Fruit fly (Drosophila melanogaster) whole organism, embryonic: ENCODE measurements around the gene Ir7g.
A peak's percentile ranks its signal among the peaks of the same experiment; 100 is the strongest.

ENCODE experiments used
- Abd-B ChIP-seq: fragments of 200-800 bp; sonication (Bioruptor generic); optimal IDR thresholded peaks from 2 replicates; lab custom pipeline; 2018; ENCODE audit warnings: missing biosample characterization, mild to moderate bottlenecking, missing genetic modification characterization, moderate library complexity
- BEAF-32 ChIP-seq: fragments of 200-800 bp; sonication (Bioruptor generic); optimal IDR thresholded peaks from 3 replicates; lab custom pipeline; 2017; ENCODE audit warnings: missing biosample characterization, missing genetic modification characterization, mild to moderate bottlenecking, moderate library complexity, missing genetic modification reagents
- CG10274 ChIP-seq: fragments of 200-800 bp; sonication (Bioruptor generic); optimal IDR thresholded peaks from 3 replicates; lab custom pipeline; 2017; ENCODE audit warnings: missing biosample characterization, mild to moderate bottlenecking, missing genetic modification characterization
- CG10321 ChIP-seq: fragments of 200-800 bp; sonication (Bioruptor generic); IDR thresholded peaks from 2 replicates; pipeline ENCODE4 v1.3.6; 2022; ENCODE audit warnings: missing biosample characterization, missing genetic modification characterization
- CG10654 ChIP-seq: fragments of 200-800 bp; sonication (Bioruptor generic); optimal IDR thresholded peaks from 2 replicates; lab custom pipeline; 2016; ENCODE audit warnings: missing biosample characterization, missing genetic modification characterization
- CG16813 ChIP-seq: fragments of 200-800 bp; sonication (Bioruptor generic); IDR thresholded peaks from 3 replicates; pipeline ENCODE4 v1.3.6; 2022; ENCODE audit warnings: missing biosample characterization, missing genetic modification characterization; ENCODE audit not compliant: partially characterized antibody
- CG18764 ChIP-seq: fragments of 200-800 bp; sonication (Bioruptor generic); optimal IDR thresholded peaks from 3 replicates; lab custom pipeline; 2016; ENCODE audit warnings: missing biosample characterization, missing genetic modification characterization
- CG31388 ChIP-seq: fragments of 200-800 bp; sonication (Bioruptor generic); optimal IDR thresholded peaks from 2 replicates; lab custom pipeline; 2016; ENCODE audit warnings: missing biosample characterization, missing genetic modification characterization
- CG31441 ChIP-seq: fragments of 200-800 bp; sonication (Bioruptor generic); IDR thresholded peaks from 2 replicates; pipeline ENCODE4 v1.3.6; 2022; ENCODE audit warnings: missing biosample characterization, missing genetic modification characterization
- CG3163 ChIP-seq: fragments of 200-800 bp; sonication (Bioruptor generic); optimal IDR thresholded peaks from 3 replicates; lab custom pipeline; 2016; ENCODE audit warnings: missing biosample characterization, missing genetic modification characterization
- CG33557 ChIP-seq: fragments of 200-800 bp; sonication (Bioruptor generic); optimal IDR thresholded peaks from 2 replicates; lab custom pipeline; 2019; ENCODE audit warnings: missing biosample characterization, mild to moderate bottlenecking, missing genetic modification characterization, moderate library complexity
- CG34422 ChIP-seq: fragments of 200-800 bp; sonication (Bioruptor generic); IDR thresholded peaks from 3 replicates; pipeline ENCODE4 v1.3.6; 2022; ENCODE audit warnings: missing biosample characterization, missing genetic modification characterization
- CG42726 ChIP-seq: fragments of 200-800 bp; sonication (Bioruptor generic); IDR thresholded peaks from 2 replicates; pipeline ENCODE4 v1.3.6; 2022; ENCODE audit warnings: missing biosample characterization, missing genetic modification characterization; ENCODE audit not compliant: partially characterized antibody
- CG4328 ChIP-seq: fragments of 200-800 bp; sonication (Bioruptor generic); optimal IDR thresholded peaks from 3 replicates; lab custom pipeline; 2017; ENCODE audit warnings: missing biosample characterization, missing genetic modification reagents, missing genetic modification characterization
- CG8765 ChIP-seq: fragments of 200-800 bp; sonication (Bioruptor generic); IDR thresholded peaks from 2 replicates; pipeline ENCODE4 v1.3.6; 2022; ENCODE audit warnings: missing biosample characterization, missing genetic modification characterization
- CG8924 ChIP-seq: fragments of 200-800 bp; optimal IDR thresholded peaks from 3 replicates; lab custom pipeline; 2019; ENCODE audit warnings: missing biosample characterization, mild to moderate bottlenecking, missing genetic modification characterization, moderate library complexity
- CG9609 ChIP-seq: fragments of 200-800 bp; sonication (Bioruptor generic); optimal IDR thresholded peaks from 3 replicates; lab custom pipeline; 2016; ENCODE audit warnings: missing biosample characterization, missing genetic modification characterization
- CG9797 ChIP-seq: fragments of 200-800 bp; sonication (Bioruptor generic); optimal IDR thresholded peaks from 3 replicates; lab custom pipeline; 2018; ENCODE audit warnings: missing biosample characterization, mild to moderate bottlenecking, missing genetic modification characterization
- CG9932 ChIP-seq: fragments of 200-800 bp; sonication (Bioruptor generic); IDR thresholded peaks from 2 replicates; pipeline ENCODE4 v1.3.6; 2022; ENCODE audit warnings: missing biosample characterization, missing genetic modification characterization
- Dbx ChIP-seq: fragments of 200-800 bp; sonication (Bioruptor generic); IDR thresholded peaks from 3 replicates; pipeline ENCODE4 v1.3.6; 2022; ENCODE audit warnings: missing biosample characterization, missing genetic modification characterization
- Gug ChIP-seq: fragments of 200-800 bp; sonication (Bioruptor generic); IDR thresholded peaks from 4 replicates; pipeline ENCODE4 v1.3.6; 2022; ENCODE audit warnings: missing biosample characterization, missing genetic modification characterization
- Hr3 ChIP-seq: fragments of 200-800 bp; sonication (Bioruptor generic); optimal IDR thresholded peaks from 3 replicates; lab custom pipeline; 2016; ENCODE audit warnings: missing biosample characterization, missing genetic modification characterization
- Jarid2 ChIP-seq: fragments of 200-800 bp; sonication (Bioruptor generic); optimal IDR thresholded peaks from 3 replicates; lab custom pipeline; 2017; ENCODE audit warnings: mild to moderate bottlenecking, missing biosample characterization, missing genetic modification reagents, missing genetic modification characterization
- MTF-1 ChIP-seq: fragments of 200-800 bp; sonication (Bioruptor generic); optimal IDR thresholded peaks from 2 replicates; lab custom pipeline; 2018; ENCODE audit warnings: missing biosample characterization, mild to moderate bottlenecking, missing genetic modification characterization, borderline replicate concordance
- Med ChIP-seq: fragments of 200-800 bp; sonication (Bioruptor generic); peaks from one replicate; lab custom pipeline; 2016; ENCODE audit warnings: missing biosample characterization, missing genetic modification characterization, mild to moderate bottlenecking, inconsistent platforms, moderate library complexity
- Optix ChIP-seq: fragments of 200-800 bp; sonication (Bioruptor generic); IDR thresholded peaks from 3 replicates; pipeline ENCODE4 v1.3.6; 2022; ENCODE audit warnings: missing biosample characterization, missing genetic modification characterization
- Ptx1 ChIP-seq: fragments of 200-800 bp; sonication (Bioruptor generic); IDR thresholded peaks from 2 replicates; pipeline ENCODE4 v1.3.6; 2022; ENCODE audit warnings: missing biosample characterization, missing genetic modification characterization
- Rx ChIP-seq: fragments of 200-800 bp; sonication (Bioruptor generic); IDR thresholded peaks from 2 replicates; pipeline ENCODE4 v1.3.6; 2022; ENCODE audit warnings: missing biosample characterization, missing genetic modification characterization
- Side ChIP-seq: fragments of 200-800 bp; sonication (Bioruptor generic); optimal IDR thresholded peaks from 2 replicates; lab custom pipeline; 2016; ENCODE audit warnings: missing biosample characterization, missing genetic modification characterization
- Trl ChIP-seq, 3 experiments: fragments of >200 bp in 2 of 3; fragments of 200-800 bp in 1 of 3; sonication (Bioruptor generic) in 1 of 3; optimal IDR thresholded peaks; 2 replicates in 1 of 3; 3 replicates in 2 of 3; lab custom pipeline; 2016 to 2017; ENCODE audit warnings: missing biosample characterization in 1 of 3, missing genetic modification characterization in 1 of 3
- Usf ChIP-seq: fragments of 200-800 bp; sonication (Bioruptor generic); optimal IDR thresholded peaks from 2 replicates; lab custom pipeline; 2017; ENCODE audit warnings: missing genotype, missing biosample characterization, missing genetic modification characterization
- az2 ChIP-seq: fragments of 200-800 bp; sonication (Bioruptor generic); optimal IDR thresholded peaks from 3 replicates; lab custom pipeline; 2016; ENCODE audit warnings: missing biosample characterization, missing genetic modification characterization
- bsh ChIP-seq, 2 experiments: fragments of 200-800 bp; sonication (Bioruptor generic); optimal IDR thresholded peaks; 2 replicates each; lab custom pipeline; 2017 to 2018; ENCODE audit warnings: mild to moderate bottlenecking in 2 of 2, missing biosample characterization in 2 of 2, missing genetic modification characterization in 2 of 2, moderate library complexity in 1 of 2
- cas ChIP-seq: fragments of 200-800 bp; sonication (Bioruptor generic); IDR thresholded peaks from 2 replicates; pipeline ENCODE4 v1.3.6; 2022; ENCODE audit warnings: missing biosample characterization, missing genetic modification characterization
- da ChIP-seq: fragments of 200-800 bp; sonication (Bioruptor generic); optimal IDR thresholded peaks from 2 replicates; lab custom pipeline; 2016; ENCODE audit warnings: missing biosample characterization, missing genetic modification characterization
- mam ChIP-seq: fragments of 200-800 bp; sonication (Bioruptor generic); optimal IDR thresholded peaks from 3 replicates; lab custom pipeline; 2016; ENCODE audit warnings: missing biosample characterization, missing genetic modification characterization
- org-1 ChIP-seq: fragments of 200-800 bp; sonication (Bioruptor generic); optimal IDR thresholded peaks from 2 replicates; lab custom pipeline; 2017; ENCODE audit warnings: missing biosample characterization, missing genetic modification characterization
- prd ChIP-seq, 3 experiments: fragments of >200 bp in 2 of 3; fragments of 200-800 bp in 1 of 3; sonication (Bioruptor generic) in 1 of 3; optimal IDR thresholded peaks in 2 of 3; IDR thresholded peaks in 1 of 3; 2 replicates in 2 of 3; 3 replicates in 1 of 3; pipeline versions ENCODE4 v1.3.6 to Lab custom; 2017 to 2022; ENCODE audit warnings: missing biosample characterization in 1 of 3, missing genetic modification characterization in 1 of 3
- run ChIP-seq: fragments of 200-800 bp; sonication (Bioruptor generic); optimal IDR thresholded peaks from 3 replicates; lab custom pipeline; 2018; ENCODE audit warnings: missing biosample characterization, mild to moderate bottlenecking, missing genetic modification characterization
- seq ChIP-seq: fragments of 200-800 bp; sonication (Bioruptor generic); IDR thresholded peaks from 2 replicates; pipeline ENCODE4 v1.3.6; 2022; ENCODE audit warnings: missing biosample characterization, missing genetic modification characterization
- sim ChIP-seq: fragments of 200-800 bp; sonication (Bioruptor generic); IDR thresholded peaks from 2 replicates; pipeline ENCODE4 v1.3.6; 2022; ENCODE audit warnings: missing biosample characterization, missing genetic modification characterization
- so ChIP-seq: fragments of 200-800 bp; sonication (Bioruptor generic); IDR thresholded peaks from 3 replicates; pipeline ENCODE4 v1.3.6; 2022; ENCODE audit warnings: missing biosample characterization, missing genetic modification characterization
- tgo ChIP-seq: fragments of 200-800 bp; sonication (Bioruptor generic); IDR thresholded peaks from 3 replicates; pipeline ENCODE4 v1.3.6; 2022; ENCODE audit warnings: missing biosample characterization, missing genetic modification characterization
- ttk ChIP-seq: fragments of 200-800 bp; sonication (Bioruptor generic); IDR thresholded peaks from 2 replicates; pipeline ENCODE4 v2.1.2; 2022; ENCODE audit warnings: missing biosample characterization, missing genetic modification characterization
- usp ChIP-seq: fragments of >200 bp; optimal IDR thresholded peaks from 2 replicates; lab custom pipeline; 2017; ENCODE audit warnings: missing biosample characterization, missing genetic modification characterization
- vfl ChIP-seq: fragments of 200-800 bp; sonication (Bioruptor generic); optimal IDR thresholded peaks from 2 replicates; lab custom pipeline; 2016; ENCODE audit warnings: missing biosample characterization, missing genetic modification characterization
- vnd ChIP-seq: fragments of 200-800 bp; sonication (Bioruptor generic); IDR thresholded peaks from 3 replicates; pipeline ENCODE4 v1.3.6; 2022; ENCODE audit warnings: missing biosample characterization, missing genetic modification characterization; ENCODE audit not compliant: partially characterized antibody

Ir7g gene

dm6 chrX:7901153-7902038 lies 16.9 kb downstream of the Ir7g start, which contains the start of the genes RpS6 and bys (continued):
- TF ChIP-seq Ptx1 (GFP tag; lab: Robert Waterston, UW) = peak; percentile 33
- TF ChIP-seq Rx (GFP tag; lab: Robert Waterston, UW) = peak; percentile 17; the same call in 1 of the 2 replicates
- no peak for TF ChIP-seq CG10321 (GFP tag; lab: Robert Waterston, UW)
- peak; percentile 87 for TF ChIP-seq BEAF-32 (GFP tag; lab: Kevin White, UChicago)
- peak; percentile 74 for TF ChIP-seq CG9932 (GFP tag; lab: Robert Waterston, UW)
- 0 out of 3 replicates have a peak, but pooled peaks have one; percentile 32 for TF ChIP-seq Optix (GFP tag; lab: Robert Waterston, UW)
- peak; percentile 15 for TF ChIP-seq CG4328 (GFP tag; lab: Kevin White, UChicago)
- TF ChIP-seq org-1 (GFP tag; lab: Kevin White, UChicago) = no peak
- peak; percentile 29; the same call in 1 of the 3 replicates for TF ChIP-seq tgo
- peak; percentile 46 for TF ChIP-seq CG10274 (GFP tag; lab: Kevin White, UChicago)
- TF ChIP-seq seq (GFP tag; lab: Robert Waterston, UW) = no peak
- TF ChIP-seq ttk (GFP tag; lab: Robert Waterston, UW) = peak; percentile 51; the same call in 1 of the 2 replicates
- peak; percentile 19 for TF ChIP-seq CG33557
- TF ChIP-seq CG8765 (GFP tag; lab: Robert Waterston, UW) = 0 out of 2 replicates have a peak, but pooled peaks have one; percentile 23
- TF ChIP-seq Abd-B (GFP tag; lab: Kevin White, UChicago) = peak; percentile 13
- peak; percentile 29 for TF ChIP-seq az2 (GFP tag; lab: Kevin White, UChicago)
- TF ChIP-seq CG34422 = peak; percentile 51
- TF ChIP-seq CG18764 = no peak
- no peak for TF ChIP-seq vfl
- no peak for TF ChIP-seq CG9797
- TF ChIP-seq CG8924 (tag; lab: Kevin White, UChicago) = peak; percentile 3
- TF ChIP-seq cas (GFP tag; lab: Robert Waterston, UW) = no peak
- TF ChIP-seq Gug (GFP tag; lab: Robert Waterston, UW) = peak; percentile 69
- peak; percentile 43; the same call in 1 of the 2 replicates for TF ChIP-seq CG31441 (GFP tag; lab: Robert Waterston, UW)
- peak; percentile 49 for TF ChIP-seq Jarid2
- TF ChIP-seq mam = peak; percentile 31
- TF ChIP-seq CG42726 (GFP tag; lab: Robert Waterston, UW) = peak; percentile 89; the same call in 1 of the 2 replicates
- no peak for TF ChIP-seq Usf (GFP tag; lab: Kevin White, UChicago)
- TF ChIP-seq Med (GFP tag; lab: Kevin White, UChicago) = peak; percentile 89
- TF ChIP-seq run (tag; lab: Kevin White, UChicago) = peak; percentile 7
- 0 out of 2 replicates have a peak, but pooled peaks have one; percentile 23 for TF ChIP-seq sim (GFP tag; lab: Robert Waterston, UW)
- no peak for TF ChIP-seq CG9609 (GFP tag; lab: Kevin White, UChicago)
- TF ChIP-seq CG16813 (GFP tag; lab: Robert Waterston, UW) = peak; percentile 87
- peak; percentile 25; the same call in 1 of the 3 replicates for TF ChIP-seq Dbx (GFP tag; lab: Robert Waterston, UW)
- peak; percentile 78 for TF ChIP-seq vnd
- TF ChIP-seq so (GFP tag; lab: Robert Waterston, UW) = peak; percentile 30; the same call in 1 of the 3 replicates
- TF ChIP-seq Side (GFP tag; lab: Kevin White, UChicago) = peak; percentile 23
- TF ChIP-seq prd (optimal IDR thresholded peaks at IDR 0.05; lab: Kevin White, UChicago) = no peak
- peak; percentile 41; the same call in 1 of the 3 replicates for TF ChIP-seq prd (GFP tag; IDR thresholded peaks at IDR 0.05; lab: Robert Waterston, UW)
- TF ChIP-seq da = no peak
- TF ChIP-seq MTF-1 (GFP tag; lab: Kevin White, UChicago) = peak; percentile 85
- peak; percentile 36 for TF ChIP-seq Hr3 (GFP tag; lab: Kevin White, UChicago)
- TF ChIP-seq bsh (GFP tag; optimal IDR thresholded peaks at IDR 0.05; lab: Kevin White, UChicago) = peak; percentile 2 to 5
- TF ChIP-seq CG10654 = peak; percentile 10
- no peak for TF ChIP-seq usp (GFP tag; lab: Kevin White, UChicago)
- no peak for TF ChIP-seq CG3163 (GFP tag; lab: Kevin White, UChicago)
- TF ChIP-seq CG31388 = no peak
- no peak for TF ChIP-seq Trl (optimal IDR thresholded peaks at IDR 0.05; lab: Kevin White, UChicago)
- peak; percentile 10 for TF ChIP-seq Trl (GFP tag; optimal IDR thresholded peaks at IDR 0.05; lab: Kevin White, UChicago)
